Worm (Caenorhabditis elegans) whole organism, early embryonic: ENCODE results near the gene C54G10.1.

Source experiments
- B0310.2 ChIP-seq: sonication (generic microtip); optimal IDR thresholded peaks from 2 replicates; lab custom pipeline; 2016; ENCODE audit warnings: mild to moderate bottlenecking, missing genetic modification characterization, missing compliant biosample characterization
- F13C5.2 ChIP-seq: sonication (generic microtip); optimal IDR thresholded peaks from 2 replicates; lab custom pipeline; 2017; ENCODE audit warnings: mild to moderate bottlenecking, missing genetic modification characterization, inconsistent platforms, missing compliant biosample characterization
- aly-1 ChIP-seq: sonication (generic microtip); optimal IDR thresholded peaks from 2 replicates; lab custom pipeline; 2016; ENCODE audit warnings: missing genetic modification characterization, missing compliant biosample characterization
- ama-1 ChIP-seq: fragments of 150-350 bp; optimal IDR thresholded peaks from 2 replicates; lab custom pipeline; 2014
- ceh-13 ChIP-seq: fragments of 200-800 bp; sonication (Bioruptor generic); optimal IDR thresholded peaks from 2 replicates; lab custom pipeline; 2018; ENCODE audit warnings: mild to moderate bottlenecking, missing genetic modification characterization, missing compliant biosample characterization
- ets-7 ChIP-seq: sonication (generic microtip); optimal IDR thresholded peaks from 2 replicates; lab custom pipeline; 2016; ENCODE audit warnings: missing genotype, missing genetic modification characterization, missing compliant biosample characterization
- flt-1 ChIP-seq: fragments of 200-800 bp; sonication (Bioruptor generic); IDR thresholded peaks from 2 replicates; pipeline ENCODE4 v1.3.6; 2022; ENCODE audit warnings: missing genetic modification characterization, missing compliant biosample characterization
- hmbx-1 ChIP-seq: sonication (generic microtip); optimal IDR thresholded peaks from 2 replicates; lab custom pipeline; 2016; ENCODE audit warnings: mild to moderate bottlenecking, missing genetic modification characterization, missing compliant biosample characterization
- hmg-4 ChIP-seq: fragments of 200-800 bp; sonication (Bioruptor generic); optimal IDR thresholded peaks from 2 replicates; lab custom pipeline; 2018; ENCODE audit warnings: mild to moderate bottlenecking, missing genetic modification characterization, missing compliant biosample characterization
- hnd-1 ChIP-seq: sonication (generic microtip); optimal IDR thresholded peaks from 2 replicates; lab custom pipeline; 2016; ENCODE audit warnings: missing genetic modification characterization, missing compliant biosample characterization
- pes-1 ChIP-seq: fragments of 200-800 bp; sonication (Bioruptor generic); IDR thresholded peaks from 2 replicates; pipeline ENCODE4 v1.3.6; 2022; ENCODE audit warnings: missing genetic modification reagents, missing genetic modification characterization, missing compliant biosample characterization
- scrt-1 ChIP-seq: fragments of 200-800 bp; sonication (Bioruptor generic); IDR thresholded peaks from 2 replicates; pipeline ENCODE4 v1.3.6; 2022; ENCODE audit warnings: missing genetic modification characterization, missing compliant biosample characterization
- sea-1 ChIP-seq: fragments of 200-800 bp; sonication (Bioruptor generic); conservative IDR thresholded peaks from 2 replicates; pipeline ENCODE4 v1.3.6; 2022; ENCODE audit warnings: missing genetic modification characterization, missing compliant biosample characterization
- tbx-11 ChIP-seq: fragments of 200-800 bp; sonication (Bioruptor generic); IDR thresholded peaks from 2 replicates; pipeline ENCODE4 v1.3.6; 2022; ENCODE audit warnings: missing genetic modification characterization, missing compliant biosample characterization
- tbx-37 ChIP-seq: fragments of 200-800 bp; sonication (Bioruptor generic); conservative IDR thresholded peaks from 2 replicates; pipeline ENCODE4 v1.3.6; 2022; ENCODE audit warnings: missing genetic modification reagents, missing genetic modification characterization, missing compliant biosample characterization
- tra-4 ChIP-seq: sonication (generic microtip); optimal IDR thresholded peaks from 2 replicates; lab custom pipeline; 2017; ENCODE audit warnings: missing genetic modification characterization, missing compliant biosample characterization

Gene C54G10.1

ce11 chrV:14683291-14683690, 42.4 kb downstream of the C54G10.1 start:
- TF ChIP-seq F13C5.2 (tag; lab: Kevin White, UChicago) = no peak
- no peak for TF ChIP-seq scrt-1
- TF ChIP-seq hmg-4 = no peak
- no peak for TF ChIP-seq tra-4 (tag; lab: Kevin White, UChicago)
- no peak for TF ChIP-seq tbx-11 (GFP tag; lab: Robert Waterston, UW)
- no peak for TF ChIP-seq B0310.2 (tag; lab: Kevin White, UChicago)
- TF ChIP-seq flt-1 = no peak
- TF ChIP-seq ceh-13 (GFP tag; lab: Kevin White, UChicago) = no peak
- no peak for TF ChIP-seq aly-1
- no peak for TF ChIP-seq sea-1 (GFP tag; lab: Robert Waterston, UW)
- TF ChIP-seq hmbx-1 (tag; lab: Kevin White, UChicago) = no peak
- no peak for TF ChIP-seq ets-7 (tag; lab: Kevin White, UChicago)
- TF ChIP-seq pes-1 (GFP tag; lab: Robert Waterston, UW) = no peak
- TF ChIP-seq ama-1 (lab: Kevin White, UChicago) = no peak

ce11 chrV:14683926-14684325, 43.0 kb downstream of the C54G10.1 start:
- no peak for TF ChIP-seq hmg-4
- no peak for TF ChIP-seq flt-1
- TF ChIP-seq F13C5.2 (tag; lab: Kevin White, UChicago) = no peak
- no peak for TF ChIP-seq pes-1 (GFP tag; lab: Robert Waterston, UW)
- no peak for TF ChIP-seq ceh-13 (GFP tag; lab: Kevin White, UChicago)
- no peak for TF ChIP-seq tbx-37 (GFP tag; lab: Robert Waterston, UW)
- no peak for TF ChIP-seq ets-7 (tag; lab: Kevin White, UChicago)
- no peak for TF ChIP-seq hnd-1 (tag; lab: Kevin White, UChicago)
- no peak for TF ChIP-seq sea-1 (GFP tag; lab: Robert Waterston, UW)
- no peak for TF ChIP-seq B0310.2 (tag; lab: Kevin White, UChicago)
- TF ChIP-seq aly-1 = no peak

- TF ChIP-seq hnd-1 (tag; lab: Kevin White, UChicago) (no peak), ama-1 (lab: Kevin White, UChicago) (no peak), flt-1 (no peak), ceh-13 (GFP tag; lab: Kevin White, UChicago) (no peak), pes-1 (GFP tag; lab: Robert Waterston, UW) (no peak), tbx-11 (GFP tag; lab: Robert Waterston, UW) (no peak), B0310.2 (tag; lab: Kevin White, UChicago) (no peak), F13C5.2 (tag; lab: Kevin White, UChicago) (no peak), ets-7 (tag; lab: Kevin White, UChicago) (no peak), tbx-37 (GFP tag; lab: Robert Waterston, UW) (no peak), sea-1 (GFP tag; lab: Robert Waterston, UW) (no peak)
Measured at ce11 chrV:14684359-14685312, 43.7 kb downstream of the C54G10.1 start, which contains the start of gene hsp-90. Gene hsp-90, plus strand, starts transcription at chrV:14684918.

ce11 chrV:14685435-14686058, 44.6 kb downstream of the C54G10.1 start, which contains the start of gene C47E8.4:
Gene C47E8.4, minus strand, starts transcription at chrV:14685485.
- TF ChIP-seq tbx-11 (GFP tag; lab: Robert Waterston, UW) (no peak), scrt-1 (no peak), ama-1 (lab: Kevin White, UChicago) (peak; percentile 66), flt-1 (peak; percentile 34; the same call in 1 of the 2 replicates), hmg-4 (peak; percentile 36), B0310.2 (tag; lab: Kevin White, UChicago) (no peak), pes-1 (GFP tag; lab: Robert Waterston, UW) (peak; percentile 54; the same call in 1 of the 2 replicates), hmbx-1 (tag; lab: Kevin White, UChicago) (no peak), tra-4 (tag; lab: Kevin White, UChicago) (peak; percentile 57), tbx-37 (GFP tag; lab: Robert Waterston, UW) (peak; percentile 75)

- TF ChIP-seq tbx-37 (GFP tag; lab: Robert Waterston, UW) = no peak
- TF ChIP-seq aly-1 = no peak
- no peak for TF ChIP-seq tra-4 (tag; lab: Kevin White, UChicago)
- no peak for TF ChIP-seq pes-1 (GFP tag; lab: Robert Waterston, UW)
- TF ChIP-seq scrt-1 = 0 out of 2 replicates have a peak, but pooled peaks have one; percentile 39
- no peak for TF ChIP-seq hmbx-1 (tag; lab: Kevin White, UChicago)
Measured at ce11 chrV:14686231-14687105, 45.6 kb downstream of the C54G10.1 start.

- TF ChIP-seq ama-1 (lab: Kevin White, UChicago) (no peak), flt-1 (peak; percentile 26; the same call in 1 of the 2 replicates), B0310.2 (tag; lab: Kevin White, UChicago) (no peak), ets-7 (tag; lab: Kevin White, UChicago) (no peak), tbx-11 (GFP tag; lab: Robert Waterston, UW) (no peak), scrt-1 (0 out of 2 replicates have a peak, but pooled peaks have one; percentile 41)
Measured at ce11 chrV:14687106-14687964, 46.4 kb downstream of the C54G10.1 start.
